Worm (Caenorhabditis elegans) whole organism, L4/young adult: ENCODE results near the gene C25D7.16.

Source experiments
- W03F9.2 ChIP-seq: fragments of 150-350 bp; optimal IDR thresholded peaks from 2 replicates; lab custom pipeline; 2014; ENCODE audit warnings: missing biosample characterization, missing genetic modification characterization
- him-1 ChIP-seq: sonication (generic microtip); optimal IDR thresholded peaks from 2 replicates; lab custom pipeline; 2016; ENCODE audit warnings: missing genotype, missing genetic modification reagents, missing genetic modification characterization, missing compliant biosample characterization

DNA sequence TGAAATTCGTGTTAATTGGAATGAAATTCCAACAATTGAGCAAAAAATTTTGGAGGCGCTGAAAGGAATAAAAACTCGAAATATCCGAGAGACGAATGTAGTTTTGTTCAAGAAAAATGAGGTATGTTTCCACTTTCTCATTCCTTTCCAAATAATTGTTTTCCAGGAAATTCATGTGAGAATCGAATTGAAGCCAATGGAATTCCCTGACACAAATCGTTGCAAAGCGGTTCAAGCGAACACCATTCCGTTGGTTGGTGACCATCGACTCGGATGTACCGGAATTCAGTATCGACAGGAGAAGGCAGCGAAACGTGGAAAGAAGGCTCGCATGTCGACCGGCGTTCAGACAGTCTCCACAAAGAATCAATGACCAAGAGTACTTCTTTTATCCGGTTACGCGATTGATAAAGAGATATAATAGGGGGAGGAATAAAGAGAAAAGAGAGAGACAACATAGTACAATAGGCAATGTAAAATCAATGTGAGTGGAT lies 420 bp downstream of the C25D7.16 start:
- no peak for TF ChIP-seq W03F9.2
- no peak for TF ChIP-seq him-1 (tag; lab: Kevin White, UChicago)
